Worm (Caenorhabditis elegans) whole organism, young adult: Measurements from ENCODE around the gene F45E1.2.

Source experiments
- B0261.1 ChIP-seq: sonication (generic microtip); optimal IDR thresholded peaks from 2 replicates; lab custom pipeline; 2016; ENCODE audit warnings: mild to moderate bottlenecking, missing genetic modification characterization, moderate library complexity, missing compliant biosample characterization
- B0336.3 ChIP-seq: fragments of 200-800 bp; sonication (Bioruptor generic); IDR thresholded peaks from 2 replicates; pipeline ENCODE4 v1.3.6; 2022; ENCODE audit warnings: missing genetic modification characterization, missing compliant biosample characterization
- D2030.7 ChIP-seq: fragments of 200-800 bp; sonication (Bioruptor generic); IDR thresholded peaks from 2 replicates; pipeline ENCODE4 v1.3.6; 2022; ENCODE audit warnings: missing genetic modification reagents, missing genetic modification characterization, missing compliant biosample characterization
- F22D6.2 ChIP-seq: sonication (generic microtip); optimal IDR thresholded peaks from 2 replicates; lab custom pipeline; 2016; ENCODE audit warnings: mild to moderate bottlenecking, missing genetic modification characterization, missing compliant biosample characterization
- F49E8.2 ChIP-seq: sonication (generic microtip); optimal IDR thresholded peaks from 3 replicates; lab custom pipeline; 2017; ENCODE audit warnings: missing genetic modification characterization, mild to moderate bottlenecking, missing compliant biosample characterization, antibody characterized with exemption, moderate library complexity; ENCODE audit not compliant: insufficient read depth
- F55B11.4 ChIP-seq: sonication (generic microtip); optimal IDR thresholded peaks from 2 replicates; lab custom pipeline; 2016; ENCODE audit warnings: missing compliant biosample characterization, missing genetic modification characterization, borderline replicate concordance; ENCODE audit not compliant: insufficient read depth
- F57C9.4 ChIP-seq: sonication (generic microtip); optimal IDR thresholded peaks from 2 replicates; lab custom pipeline; 2017; ENCODE audit warnings: mild to moderate bottlenecking, missing genetic modification characterization, missing compliant biosample characterization
- K11D2.4 ChIP-seq: fragments of 200-800 bp; sonication (Bioruptor generic); IDR thresholded peaks from 2 replicates; pipeline ENCODE4 v1.3.6; 2022; ENCODE audit warnings: missing genetic modification reagents, missing genetic modification characterization, missing compliant biosample characterization
- K12H6.12 ChIP-seq: fragments of 200-800 bp; sonication (Bioruptor generic); optimal IDR thresholded peaks from 2 replicates; lab custom pipeline; 2018; ENCODE audit warnings: mild to moderate bottlenecking, missing genetic modification characterization, missing compliant biosample characterization
- Y53G8AR.9 ChIP-seq: fragments of 200-800 bp; sonication (Bioruptor generic); conservative IDR thresholded peaks from 2 replicates; pipeline ENCODE4 v1.3.6; 2022; ENCODE audit warnings: missing genetic modification reagents, missing genetic modification characterization, missing compliant biosample characterization
- ama-1 ChIP-seq, 3 experiments: fragments of 150-350 bp in 1 of 3; sonication (generic microtip) in 2 of 3; optimal IDR thresholded peaks; 2 replicates each; lab custom pipeline; 2014 to 2018; ENCODE audit warnings: missing biosample characterization in 2 of 3, missing genetic modification characterization in 2 of 3, missing genetic modification reagents in 2 of 3
- atf-7 ChIP-seq: sonication (generic microtip); optimal IDR thresholded peaks from 2 replicates; lab custom pipeline; 2017; ENCODE audit warnings: mild to moderate bottlenecking, missing genetic modification characterization, missing compliant biosample characterization
- attf-3 ChIP-seq: fragments of 200-800 bp; sonication (Bioruptor generic); conservative IDR thresholded peaks from 2 replicates; pipeline ENCODE4 v1.3.6; 2022; ENCODE audit warnings: missing genetic modification reagents, missing genetic modification characterization, missing compliant biosample characterization
- bed-1 ChIP-seq: fragments of 200-800 bp; sonication (Bioruptor generic); IDR thresholded peaks from 2 replicates; pipeline ENCODE4 v1.3.6; 2022; ENCODE audit warnings: missing genetic modification reagents, missing genetic modification characterization, missing compliant biosample characterization
- cebp-1 ChIP-seq, 2 experiments: fragments of 200-800 bp in 1 of 2; sonication (Bioruptor generic) in 1 of 2; sonication (generic microtip) in 1 of 2; IDR thresholded peaks in 1 of 2; optimal IDR thresholded peaks in 1 of 2; 2 replicates each; pipeline versions ENCODE4 v1.3.6 to Lab custom; 2017 to 2022; ENCODE audit warnings: missing compliant biosample characterization in 2 of 2, missing genetic modification characterization in 2 of 2, mild to moderate bottlenecking in 1 of 2, missing genetic modification reagents in 1 of 2, moderate library complexity in 1 of 2
- ceh-79 ChIP-seq: sonication (generic microtip); optimal IDR thresholded peaks from 2 replicates; lab custom pipeline; 2017; ENCODE audit warnings: mild to moderate bottlenecking, missing genetic modification characterization, missing compliant biosample characterization
- chd-7 ChIP-seq: sonication (generic microtip); optimal IDR thresholded peaks from 2 replicates; lab custom pipeline; 2016; ENCODE audit warnings: mild to moderate bottlenecking, missing genetic modification characterization, moderate library complexity, missing compliant biosample characterization
- die-1 ChIP-seq: sonication (generic microtip); optimal IDR thresholded peaks from 2 replicates; lab custom pipeline; 2016; ENCODE audit warnings: missing genotype, mild to moderate bottlenecking, missing genetic modification characterization, missing compliant biosample characterization
- dpl-1 ChIP-seq: fragments of 150-350 bp; optimal IDR thresholded peaks from 2 replicates; lab custom pipeline; 2014; ENCODE audit warnings: missing biosample characterization, missing genetic modification reagents, missing genetic modification characterization
- egrh-3 ChIP-seq: fragments of 200-800 bp; sonication (Bioruptor generic); IDR thresholded peaks from 2 replicates; pipeline ENCODE4 v1.3.6; 2022; ENCODE audit warnings: missing genetic modification reagents, missing genetic modification characterization, missing compliant biosample characterization
- ekl-4 ChIP-seq: fragments of 200-800 bp; sonication (Bioruptor generic); IDR thresholded peaks from 2 replicates; pipeline ENCODE4 v1.3.6; 2022; ENCODE audit warnings: missing genetic modification reagents, missing genetic modification characterization, missing compliant biosample characterization
- ets-4 ChIP-seq: fragments of 200-800 bp; sonication (Bioruptor generic); optimal IDR thresholded peaks from 2 replicates; lab custom pipeline; 2018; ENCODE audit warnings: mild to moderate bottlenecking, missing genetic modification characterization, missing compliant biosample characterization
- hlh-12 ChIP-seq: sonication (generic microtip); optimal IDR thresholded peaks from 2 replicates; lab custom pipeline; 2016; ENCODE audit warnings: missing genetic modification characterization, missing compliant biosample characterization
- hmg-1.2 ChIP-seq: fragments of 200-800 bp; sonication (Bioruptor generic); IDR thresholded peaks from 2 replicates; pipeline ENCODE4 v1.3.6; 2022; ENCODE audit warnings: missing genetic modification reagents, missing genetic modification characterization, missing compliant biosample characterization
- hmg-20 ChIP-seq: fragments of 200-800 bp; sonication (Bioruptor generic); IDR thresholded peaks from 2 replicates; pipeline ENCODE4 v1.3.6; 2022; ENCODE audit warnings: missing genetic modification reagents, missing genetic modification characterization, missing compliant biosample characterization
- hrde-1 ChIP-seq: sonication (generic microtip); optimal IDR thresholded peaks from 2 replicates; lab custom pipeline; 2016; ENCODE audit warnings: missing genetic modification characterization, mild to moderate bottlenecking, missing compliant biosample characterization, moderate library complexity, missing genotype, missing genetic modification reagents, borderline replicate concordance
- let-526 ChIP-seq: fragments of 200-800 bp; sonication (Bioruptor generic); IDR thresholded peaks from 2 replicates; pipeline ENCODE4 v1.3.6; 2022; ENCODE audit warnings: missing genetic modification reagents, missing genetic modification characterization, missing compliant biosample characterization
- lin-35 ChIP-seq, 3 experiments: fragments of 150-350 bp in 2 of 3; sonication (generic microtip) in 1 of 3; optimal IDR thresholded peaks; 2 replicates each; lab custom pipeline; 2014 to 2018; ENCODE audit warnings: missing biosample characterization in 3 of 3, missing genetic modification characterization in 3 of 3, missing genetic modification reagents in 3 of 3
- lin-54 ChIP-seq: fragments of 200-800 bp; sonication (Bioruptor generic); optimal IDR thresholded peaks from 2 replicates; lab custom pipeline; 2018; ENCODE audit warnings: mild to moderate bottlenecking, missing genetic modification characterization, missing compliant biosample characterization
- lir-1 ChIP-seq: fragments of 200-800 bp; sonication (Bioruptor generic); conservative IDR thresholded peaks from 2 replicates; pipeline ENCODE4 v1.3.6; 2022; ENCODE audit warnings: missing genetic modification reagents, missing genetic modification characterization, missing compliant biosample characterization
- lsl-1 ChIP-seq: fragments of 200-800 bp; sonication (Bioruptor generic); optimal IDR thresholded peaks from 2 replicates; lab custom pipeline; 2018; ENCODE audit warnings: mild to moderate bottlenecking, missing genetic modification characterization, moderate library complexity, missing compliant biosample characterization
- mxl-1 ChIP-seq: sonication (generic microtip); optimal IDR thresholded peaks from 2 replicates; lab custom pipeline; 2016; ENCODE audit warnings: missing genetic modification characterization, missing compliant biosample characterization
- nfya-1 ChIP-seq: sonication (generic microtip); optimal IDR thresholded peaks from 2 replicates; lab custom pipeline; 2017; ENCODE audit warnings: antibody characterized with exemption, missing compliant biosample characterization, missing genetic modification characterization, borderline replicate concordance; ENCODE audit not compliant: insufficient read depth
- nfya-2 ChIP-seq: fragments of 200-800 bp; sonication (Bioruptor generic); IDR thresholded peaks from 2 replicates; pipeline ENCODE4 v1.3.6; 2022; ENCODE audit warnings: missing genetic modification reagents, missing genetic modification characterization, missing compliant biosample characterization
- nfyb-1 ChIP-seq: fragments of 200-800 bp; sonication (Bioruptor generic); IDR thresholded peaks from 2 replicates; pipeline ENCODE4 v1.3.6; 2022; ENCODE audit warnings: missing genetic modification reagents, missing genetic modification characterization, missing compliant biosample characterization
- nhr-80 ChIP-seq: sonication (generic microtip); optimal IDR thresholded peaks from 2 replicates; lab custom pipeline; 2016; ENCODE audit warnings: missing genetic modification characterization, missing compliant biosample characterization
- pbrm-1 ChIP-seq: fragments of 200-800 bp; sonication (Bioruptor generic); IDR thresholded peaks from 2 replicates; pipeline ENCODE4 v1.3.6; 2022; ENCODE audit warnings: missing genetic modification reagents, missing genetic modification characterization, missing compliant biosample characterization
- pha-4 ChIP-seq: fragments of 150-350 bp; sonication (generic microtip); optimal IDR thresholded peaks from 2 replicates; lab custom pipeline; 2014; ENCODE audit warnings: missing biosample characterization, missing genetic modification reagents, missing genetic modification characterization
- rec-8 ChIP-seq, 2 experiments: sonication (generic microtip); optimal IDR thresholded peaks; 2 replicates each; lab custom pipeline; 2016; ENCODE audit warnings: mild to moderate bottlenecking in 2 of 2, missing genetic modification characterization in 2 of 2, missing genetic modification reagents in 2 of 2, missing genotype in 2 of 2, missing biosample characterization in 1 of 2, missing compliant biosample characterization in 1 of 2, moderate library complexity in 1 of 2
- repo-1 ChIP-seq: sonication (generic microtip); optimal IDR thresholded peaks from 2 replicates; lab custom pipeline; 2017; ENCODE audit warnings: mild to moderate bottlenecking, missing genetic modification characterization, missing compliant biosample characterization
- sea-2 ChIP-seq: fragments of 200-800 bp; sonication (Bioruptor generic); IDR thresholded peaks from 2 replicates; pipeline ENCODE4 v1.3.6; 2022; ENCODE audit warnings: missing genetic modification characterization, missing compliant biosample characterization
- somi-1 ChIP-seq: fragments of 200-800 bp; sonication (Bioruptor generic); optimal IDR thresholded peaks from 2 replicates; lab custom pipeline; 2018; ENCODE audit warnings: mild to moderate bottlenecking, missing genetic modification characterization, missing compliant biosample characterization
- sptf-2 ChIP-seq: fragments of 200-800 bp; sonication (Bioruptor generic); optimal IDR thresholded peaks from 2 replicates; lab custom pipeline; 2018; ENCODE audit warnings: mild to moderate bottlenecking, missing genetic modification characterization, missing compliant biosample characterization
- tbx-9 ChIP-seq: sonication (generic microtip); optimal IDR thresholded peaks from 2 replicates; lab custom pipeline; 2016; ENCODE audit warnings: borderline replicate concordance, missing genetic modification characterization, inconsistent platforms, missing compliant biosample characterization
- unc-130 ChIP-seq: sonication (generic microtip); optimal IDR thresholded peaks from 2 replicates; lab custom pipeline; 2016; ENCODE audit warnings: missing genetic modification reagents, missing genetic modification characterization, missing compliant biosample characterization
- zfh-2 ChIP-seq: fragments of 200-800 bp; sonication (Bioruptor generic); conservative IDR thresholded peaks from 2 replicates; pipeline ENCODE4 v1.3.6; 2022; ENCODE audit warnings: missing genetic modification reagents, missing genetic modification characterization, missing compliant biosample characterization
- ztf-3 ChIP-seq: fragments of 200-800 bp; sonication (Bioruptor generic); optimal IDR thresholded peaks from 2 replicates; lab custom pipeline; 2018; ENCODE audit warnings: mild to moderate bottlenecking, missing genetic modification characterization, missing compliant biosample characterization
- ztf-6 ChIP-seq: fragments of 200-800 bp; sonication (Bioruptor generic); IDR thresholded peaks from 2 replicates; pipeline ENCODE4 v1.3.6; 2022; ENCODE audit warnings: missing genetic modification reagents, missing genetic modification characterization, missing compliant biosample characterization

F45E1.2 gene

ce11 chrX:7986892-7987291 lies 16.6 kb upstream of the F45E1.2 start (continued):
- TF ChIP-seq cebp-1 (GFP tag; IDR thresholded peaks at IDR 0.05; lab: Robert Waterston, UW), result no peak
- TF ChIP-seq cebp-1 (tag; optimal IDR thresholded peaks at IDR 0.05; lab: Kevin White, UChicago), result peak; percentile 28
- TF ChIP-seq chd-7, result peak; percentile 19
- TF ChIP-seq hlh-12 (tag; lab: Kevin White, UChicago), result no peak
- peak; percentile 43 for TF ChIP-seq nhr-80 (tag; lab: Kevin White, UChicago)
- TF ChIP-seq atf-7 (tag; lab: Kevin White, UChicago), result peak; percentile 26
- no peak for TF ChIP-seq mxl-1
- no peak for TF ChIP-seq F22D6.2 (tag; lab: Kevin White, UChicago)
- no peak for TF ChIP-seq unc-130 (GFP tag; lab: Kevin White, UChicago)
- no peak for TF ChIP-seq ama-1 (optimal IDR thresholded peaks at IDR 0.05; lab: Kevin White, UChicago)
- TF ChIP-seq ama-1 (GFP tag; optimal IDR thresholded peaks at IDR 0.05; lab: Kevin White, UChicago), result no peak
- TF ChIP-seq repo-1 (tag; lab: Kevin White, UChicago), result peak; percentile 14
- TF ChIP-seq egrh-3 (GFP tag; lab: Robert Waterston, UW), result no peak
- TF ChIP-seq tbx-9 (tag; lab: Kevin White, UChicago), result no peak
- no peak for TF ChIP-seq let-526
- no peak for TF ChIP-seq zfh-2
- TF ChIP-seq lin-54, result no peak
- no peak for TF ChIP-seq rec-8 (tag; optimal IDR thresholded peaks at IDR 0.05; lab: Kevin White, UChicago)
- no peak for TF ChIP-seq Y53G8AR.9
- no peak for TF ChIP-seq ztf-6 (GFP tag; lab: Robert Waterston, UW)
- no peak for TF ChIP-seq B0261.1 (tag; lab: Kevin White, UChicago)
- TF ChIP-seq ekl-4 (GFP tag; lab: Robert Waterston, UW), result no peak
- no peak for TF ChIP-seq die-1 (tag; lab: Kevin White, UChicago)
- no peak for TF ChIP-seq lir-1 (GFP tag; lab: Robert Waterston, UW)
- TF ChIP-seq F55B11.4 (tag; lab: Kevin White, UChicago), result no peak
- peak; percentile 67 for TF ChIP-seq somi-1
- no peak for TF ChIP-seq sptf-2 (GFP tag; lab: Kevin White, UChicago)
- TF ChIP-seq hrde-1 (tag; lab: Kevin White, UChicago), result no peak
- no peak for TF ChIP-seq attf-3 (GFP tag; lab: Robert Waterston, UW)
- no peak for TF ChIP-seq bed-1
- no peak for TF ChIP-seq ceh-79
- no peak for TF ChIP-seq ztf-3 (GFP tag; lab: Kevin White, UChicago)
- no peak for TF ChIP-seq nfya-2 (GFP tag; lab: Robert Waterston, UW)
- no peak for TF ChIP-seq F57C9.4
- TF ChIP-seq F49E8.2 (tag; lab: Kevin White, UChicago), result no peak
- peak in 1 of 3 experiments; percentile 14 for TF ChIP-seq lin-35 (GFP tag; optimal IDR thresholded peaks at IDR 0.05; lab: Kevin White, UChicago)
- TF ChIP-seq dpl-1, result no peak
- no peak for TF ChIP-seq pbrm-1 (GFP tag; lab: Robert Waterston, UW)
- no peak for TF ChIP-seq lsl-1 (GFP tag; lab: Kevin White, UChicago)
- TF ChIP-seq D2030.7 (GFP tag; lab: Robert Waterston, UW), result no peak
- no peak for TF ChIP-seq nfya-1 (tag; lab: Kevin White, UChicago)
- TF ChIP-seq hmg-20 (GFP tag; lab: Robert Waterston, UW), result no peak
- peak; percentile 53; the same call in 1 of the 2 replicates for TF ChIP-seq K11D2.4 (GFP tag; lab: Robert Waterston, UW)
- peak; percentile 5 for TF ChIP-seq pha-4
- TF ChIP-seq B0336.3 (GFP tag; lab: Robert Waterston, UW), result no peak
- TF ChIP-seq sea-2 (GFP tag; lab: Robert Waterston, UW), result no peak
- TF ChIP-seq nfyb-1 (GFP tag; lab: Robert Waterston, UW), result no peak
- TF ChIP-seq hmg-1.2, result no peak
- TF ChIP-seq K12H6.12, result no peak
- no peak for TF ChIP-seq ets-4 (GFP tag; lab: Kevin White, UChicago)
